Worm (Caenorhabditis elegans) whole organism, L2 larva: Measurements from ENCODE around the gene M116.5.
A peak's percentile ranks its signal among the peaks of the same experiment; 100 is the strongest.

Experiments used
- C34F6.9 ChIP-seq: fragments of 150-350 bp; optimal IDR thresholded peaks from 2 replicates; lab custom pipeline; 2014; ENCODE audit warnings: missing biosample characterization, missing genetic modification characterization
- ZK546.5 ChIP-seq: sonication (generic microtip); optimal IDR thresholded peaks from 2 replicates; lab custom pipeline; 2017; ENCODE audit warnings: missing biosample characterization, missing genetic modification characterization
- alr-1 ChIP-seq: fragments of 150-350 bp; optimal IDR thresholded peaks from 2 replicates; lab custom pipeline; 2014; ENCODE audit warnings: missing biosample characterization, missing genetic modification characterization
- ceh-16 ChIP-seq: fragments of 150-350 bp; optimal IDR thresholded peaks from 2 replicates; lab custom pipeline; 2014; ENCODE audit warnings: missing biosample characterization, missing genetic modification characterization
- ceh-82 ChIP-seq: fragments of 150-350 bp; optimal IDR thresholded peaks from 2 replicates; lab custom pipeline; 2014; ENCODE audit warnings: missing biosample characterization, missing genetic modification characterization
- crh-2 ChIP-seq: sonication (generic microtip); optimal IDR thresholded peaks from 2 replicates; lab custom pipeline; 2017; ENCODE audit warnings: missing biosample characterization, missing genetic modification characterization
- egl-27 ChIP-seq: sonication (generic microtip); optimal IDR thresholded peaks from 3 replicates; lab custom pipeline; 2017; ENCODE audit warnings: missing biosample characterization, missing genetic modification reagents, missing genetic modification characterization
- elt-1 ChIP-seq: fragments of 150-350 bp; optimal IDR thresholded peaks from 2 replicates; lab custom pipeline; 2014; ENCODE audit warnings: missing biosample characterization, missing genetic modification characterization
- elt-3 ChIP-seq: sonication (generic microtip); optimal IDR thresholded peaks from 2 replicates; lab custom pipeline; 2017; ENCODE audit warnings: missing biosample characterization, missing genetic modification characterization
- fos-1 ChIP-seq: fragments of 150-350 bp; optimal IDR thresholded peaks from 2 replicates; lab custom pipeline; 2014; ENCODE audit warnings: missing biosample characterization, missing genetic modification characterization
- gmeb-1 ChIP-seq: fragments of 150-350 bp; optimal IDR thresholded peaks from 2 replicates; lab custom pipeline; 2014; ENCODE audit warnings: missing biosample characterization, missing genetic modification characterization
- lin-11 ChIP-seq: fragments of 150-350 bp; sonication (generic microtip); optimal IDR thresholded peaks from 2 replicates; lab custom pipeline; 2014; ENCODE audit warnings: missing biosample characterization, missing genetic modification characterization, inconsistent platforms, mixed read lengths
- lin-13 ChIP-seq: fragments of 150-350 bp; optimal IDR thresholded peaks from 2 replicates; lab custom pipeline; 2014; ENCODE audit warnings: missing biosample characterization, missing genetic modification reagents, missing genetic modification characterization
- lsy-2 ChIP-seq, 2 experiments: fragments of 150-350 bp in 1 of 2; sonication (generic microtip) in 1 of 2; optimal IDR thresholded peaks; 2 replicates each; lab custom pipeline; 2014 to 2017; ENCODE audit warnings: missing biosample characterization in 2 of 2, missing genetic modification characterization in 2 of 2
- mab-5 ChIP-seq: fragments of 150-350 bp; optimal IDR thresholded peaks from 2 replicates; lab custom pipeline; 2014; ENCODE audit warnings: missing biosample characterization, missing genetic modification characterization
- mbf-1 ChIP-seq: sonication (generic microtip); optimal IDR thresholded peaks from 2 replicates; lab custom pipeline; 2017; ENCODE audit warnings: missing biosample characterization, missing genetic modification characterization
- mdl-1 ChIP-seq, 2 experiments: fragments of 150-350 bp in 1 of 2; sonication (generic microtip) in 1 of 2; optimal IDR thresholded peaks; 2 replicates each; lab custom pipeline; 2017; ENCODE audit warnings: missing biosample characterization in 2 of 2, missing genetic modification characterization in 2 of 2
- nhr-10 ChIP-seq: sonication (generic microtip); optimal IDR thresholded peaks from 2 replicates; lab custom pipeline; 2017; ENCODE audit warnings: missing biosample characterization, missing genetic modification characterization
- nhr-11 ChIP-seq: fragments of 150-350 bp; optimal IDR thresholded peaks from 2 replicates; lab custom pipeline; 2014; ENCODE audit warnings: missing biosample characterization, missing genetic modification characterization
- nhr-12 ChIP-seq: fragments of 150-350 bp; optimal IDR thresholded peaks from 2 replicates; lab custom pipeline; 2014; ENCODE audit warnings: missing biosample characterization, missing genetic modification characterization
- nhr-129 ChIP-seq: fragments of 150-350 bp; optimal IDR thresholded peaks from 2 replicates; lab custom pipeline; 2014; ENCODE audit warnings: missing biosample characterization, missing genetic modification characterization
- nhr-237 ChIP-seq: fragments of 150-350 bp; optimal IDR thresholded peaks from 2 replicates; lab custom pipeline; 2014; ENCODE audit warnings: missing biosample characterization, missing genetic modification characterization
- nhr-6 ChIP-seq: fragments of 150-350 bp; optimal IDR thresholded peaks from 2 replicates; lab custom pipeline; 2014; ENCODE audit warnings: missing biosample characterization, missing genetic modification characterization
- nhr-77 ChIP-seq: fragments of 150-350 bp; optimal IDR thresholded peaks from 2 replicates; lab custom pipeline; 2014; ENCODE audit warnings: missing biosample characterization, missing genetic modification characterization
- peb-1 ChIP-seq: fragments of 150-350 bp; optimal IDR thresholded peaks from 2 replicates; lab custom pipeline; 2014; ENCODE audit warnings: missing biosample characterization, missing genetic modification characterization
- sem-4 ChIP-seq: fragments of 150-350 bp; optimal IDR thresholded peaks from 2 replicates; lab custom pipeline; 2014; ENCODE audit warnings: missing biosample characterization, missing genetic modification reagents, missing genetic modification characterization
- sma-3 ChIP-seq: sonication (generic microtip); optimal IDR thresholded peaks from 2 replicates; lab custom pipeline; 2016; ENCODE audit warnings: missing genetic modification reagents, missing genetic modification characterization, missing compliant biosample characterization
- sma-9 ChIP-seq, 2 experiments: fragments of 150-350 bp in 1 of 2; sonication (generic microtip) in 1 of 2; optimal IDR thresholded peaks; 2 replicates each; lab custom pipeline; 2014 to 2016; ENCODE audit warnings: missing genetic modification characterization in 2 of 2, mild to moderate bottlenecking in 1 of 2, missing biosample characterization in 1 of 2, missing compliant biosample characterization in 1 of 2, missing genetic modification reagents in 1 of 2, moderate library complexity in 1 of 2
- snpc-4 ChIP-seq: fragments of 150-350 bp; optimal IDR thresholded peaks from 2 replicates; lab custom pipeline; 2014; ENCODE audit warnings: missing biosample characterization, missing genetic modification characterization
- unc-55 ChIP-seq: fragments of 150-350 bp; sonication (generic microtip); optimal IDR thresholded peaks from 3 replicates; lab custom pipeline; 2014; ENCODE audit warnings: missing biosample characterization, missing genetic modification reagents, missing genetic modification characterization
- unc-62 ChIP-seq: fragments of 150-350 bp; optimal IDR thresholded peaks from 2 replicates; lab custom pipeline; 2014; ENCODE audit warnings: missing biosample characterization, missing genetic modification reagents, missing genetic modification characterization
- ztf-11 ChIP-seq: sonication (generic microtip); optimal IDR thresholded peaks from 2 replicates; lab custom pipeline; 2017; ENCODE audit warnings: missing biosample characterization, missing genetic modification characterization

M116.5 gene

ce11 chrIV:8462376-8462775 is 41.5 kb upstream of the M116.5 start:
- TF ChIP-seq sem-4 (tag; lab: Kevin White, UChicago) = no peak
- no peak for TF ChIP-seq nhr-77 (tag; lab: Kevin White, UChicago)
- no peak for TF ChIP-seq elt-3 (tag; lab: Kevin White, UChicago)
- no peak for TF ChIP-seq snpc-4
- TF ChIP-seq egl-27 = no peak
- TF ChIP-seq nhr-237 (tag; lab: Kevin White, UChicago) = no peak
- TF ChIP-seq unc-55 (GFP tag; lab: Kevin White, UChicago) = no peak
- TF ChIP-seq ZK546.5 (tag; lab: Kevin White, UChicago) = no peak
- TF ChIP-seq mbf-1 = no peak
- TF ChIP-seq ceh-82 = no peak
- no peak for TF ChIP-seq mdl-1 (tag; optimal IDR thresholded peaks at IDR 0.05; lab: Kevin White, UChicago)
- no peak for TF ChIP-seq lin-13 (GFP tag; lab: Kevin White, UChicago)

DNA sequence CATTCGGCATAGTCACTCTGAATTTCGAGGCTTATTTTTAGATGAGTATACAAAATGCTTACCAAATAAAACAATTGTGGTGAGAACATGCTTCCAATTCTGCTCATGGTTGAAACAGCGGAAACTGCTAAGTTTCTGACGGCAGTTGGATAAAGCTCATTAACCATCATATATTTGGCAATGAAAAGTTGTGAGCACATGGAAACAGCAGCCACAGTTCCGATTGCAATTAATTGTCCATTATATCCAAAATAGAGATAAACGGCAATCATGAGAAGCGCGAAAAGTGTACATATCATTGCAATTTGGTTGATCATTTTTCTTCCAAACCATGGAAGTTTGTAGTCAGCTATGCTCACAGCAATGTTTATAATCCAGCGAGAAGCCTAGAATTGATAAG is 40.3 kb upstream of the M116.5 start:
- no peak for TF ChIP-seq gmeb-1

DNA sequence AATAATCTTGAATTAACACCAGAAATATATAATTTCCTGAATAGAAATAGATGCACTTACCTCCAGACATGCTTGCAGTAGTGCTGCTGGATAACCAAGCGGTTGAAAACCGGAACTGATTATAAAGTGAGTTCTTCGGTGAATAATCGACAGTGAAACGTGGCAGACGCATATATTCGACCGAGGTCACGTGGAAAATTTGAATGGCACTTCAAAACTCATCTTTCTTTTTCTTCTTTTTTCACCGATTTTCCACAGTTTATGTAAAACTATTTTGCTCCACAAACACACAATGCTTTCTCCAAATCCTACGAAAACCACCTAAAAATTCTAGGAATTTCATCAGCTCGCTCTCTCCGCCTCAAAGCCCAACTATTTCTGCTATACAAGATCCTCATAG is 39.3 kb upstream of the M116.5 start, which contains the start of gene ant-1.4:
ant-1.4 (minus strand) TSS at position 101 of the 400 bp plus-strand sequence.
- TF ChIP-seq ztf-11 (no peak), ZK546.5 (tag; lab: Kevin White, UChicago) (no peak), snpc-4 (no peak), alr-1 (tag; lab: Kevin White, UChicago) (no peak), egl-27 (no peak), elt-3 (tag; lab: Kevin White, UChicago) (no peak), sma-9 (GFP tag; optimal IDR thresholded peaks at IDR 0.05; lab: Kevin White, UChicago) (no peak), sma-9 (tag; optimal IDR thresholded peaks at IDR 0.05; lab: Kevin White, UChicago) (no peak), lin-11 (tag; lab: Kevin White, UChicago) (no peak), gmeb-1 (no peak), ceh-82 (no peak)
- TF ChIP-seq, all 48 proteins: peak for 0

DNA sequence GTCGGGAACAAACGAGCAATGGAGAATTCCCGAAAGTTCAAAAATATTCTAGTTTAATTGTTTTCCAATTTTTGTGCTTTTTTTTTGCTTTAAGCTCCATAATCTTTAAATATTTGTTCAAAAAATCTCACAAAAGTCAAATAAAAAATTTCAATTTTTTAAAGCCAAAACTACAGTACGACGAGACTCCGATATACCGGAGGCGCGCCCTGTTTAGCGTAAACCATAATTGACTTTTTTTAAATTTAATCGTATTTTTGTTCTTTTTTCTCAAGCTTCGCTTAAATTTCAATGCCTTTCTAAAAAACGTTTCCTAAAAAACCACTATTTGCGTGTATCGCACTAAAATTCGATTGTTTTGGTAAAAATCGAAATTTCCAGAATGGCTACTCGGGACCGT is 36.0 kb upstream of the M116.5 start, which contains the start of gene syx-4:
syx-4 (plus strand) TSS at position 382 of the 400 bp plus-strand sequence.
- TF ChIP-seq sma-3 (GFP tag; lab: Kevin White, UChicago) = no peak
- no peak for TF ChIP-seq unc-62 (GFP tag; lab: Kevin White, UChicago)
- no peak for TF ChIP-seq lsy-2 (tag; optimal IDR thresholded peaks at IDR 0.05; lab: Kevin White, UChicago)
- TF ChIP-seq elt-1 (tag; lab: Kevin White, UChicago) = no peak
- TF ChIP-seq snpc-4 = no peak
- no peak for TF ChIP-seq egl-27
- TF ChIP-seq C34F6.9 = no peak
- no peak for TF ChIP-seq lin-13 (GFP tag; lab: Kevin White, UChicago)
- no peak for TF ChIP-seq mdl-1 (tag; optimal IDR thresholded peaks at IDR 0.05; lab: Kevin White, UChicago)
- TF ChIP-seq, all 48 proteins: peak for 0

DNA sequence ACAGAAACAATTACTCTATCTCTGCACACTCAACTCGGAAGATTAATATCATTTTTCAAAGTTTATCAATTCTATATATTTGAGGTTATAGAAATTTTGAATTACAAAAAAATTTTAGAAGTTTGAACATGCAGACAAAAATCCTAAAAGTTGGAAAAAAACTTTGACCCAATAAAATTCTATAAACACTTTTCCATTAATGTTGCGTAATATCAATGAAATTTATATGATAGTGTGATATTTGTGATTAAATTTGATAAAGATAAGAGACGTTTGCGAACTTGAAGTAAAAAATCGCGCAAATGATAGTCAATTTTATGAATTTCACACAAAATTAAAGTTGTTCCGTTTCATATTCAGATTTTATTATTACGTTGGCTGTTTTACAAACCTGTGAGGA is 33.2 kb upstream of the M116.5 start:
- TF ChIP-seq nhr-12 (tag; lab: Kevin White, UChicago) (no peak), fos-1 (tag; lab: Kevin White, UChicago) (peak; percentile 44), mab-5 (tag; lab: Kevin White, UChicago) (no peak), nhr-6 (tag; lab: Kevin White, UChicago) (no peak), peb-1 (no peak), snpc-4 (no peak)

DNA sequence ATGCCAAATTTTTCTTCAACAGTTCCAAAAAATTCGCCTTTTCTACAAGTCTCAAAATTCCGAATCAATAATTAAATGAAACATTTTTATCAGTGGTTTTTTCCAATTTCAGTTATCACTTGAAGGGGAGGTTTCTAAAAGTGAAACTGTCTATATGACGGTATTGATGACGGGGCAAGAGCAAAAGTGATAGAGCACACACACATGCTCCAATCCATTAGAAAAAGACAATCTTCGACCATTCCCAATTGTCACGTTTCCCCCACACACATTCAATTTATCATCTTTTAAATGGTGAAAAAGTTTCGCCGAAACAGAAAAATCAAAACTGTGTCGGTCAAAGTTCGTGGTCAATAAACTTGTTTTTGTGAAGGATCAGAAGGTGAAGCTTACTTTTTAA is 32.3 kb upstream of the M116.5 start:
- TF ChIP-seq nhr-11 (tag; lab: Kevin White, UChicago) (no peak), sma-9 (GFP tag; optimal IDR thresholded peaks at IDR 0.05; lab: Kevin White, UChicago) (peak; percentile 55), sma-9 (tag; optimal IDR thresholded peaks at IDR 0.05; lab: Kevin White, UChicago) (no peak), ceh-16 (tag; lab: Kevin White, UChicago) (no peak), nhr-10 (tag; lab: Kevin White, UChicago) (no peak), fos-1 (tag; lab: Kevin White, UChicago) (peak; percentile 65), crh-2 (tag; lab: Kevin White, UChicago) (peak; percentile 63), gmeb-1 (peak; percentile 19), nhr-129 (peak; percentile 4), sma-3 (GFP tag; lab: Kevin White, UChicago) (no peak), mbf-1 (no peak)
